Worm (Caenorhabditis elegans) whole organism, young adult: ENCODE results near the gene R04B3.2.

Experiments used
- C06A6.2 ChIP-seq: fragments of 200-800 bp; sonication (Bioruptor generic); conservative IDR thresholded peaks from 2 replicates; pipeline ENCODE4 v1.3.6; 2022; ENCODE audit warnings: missing genetic modification characterization, missing compliant biosample characterization
- F37B4.10 ChIP-seq: fragments of 200-800 bp; sonication (Bioruptor generic); IDR thresholded peaks from 2 replicates; pipeline ENCODE4 v1.3.6; 2022; ENCODE audit warnings: missing genetic modification characterization, missing compliant biosample characterization
- F49E8.2 ChIP-seq: sonication (generic microtip); optimal IDR thresholded peaks from 3 replicates; lab custom pipeline; 2017; ENCODE audit warnings: missing genetic modification characterization, mild to moderate bottlenecking, missing compliant biosample characterization, antibody characterized with exemption, moderate library complexity; ENCODE audit not compliant: insufficient read depth
- K12H6.12 ChIP-seq: fragments of 200-800 bp; sonication (Bioruptor generic); optimal IDR thresholded peaks from 2 replicates; lab custom pipeline; 2018; ENCODE audit warnings: mild to moderate bottlenecking, missing genetic modification characterization, missing compliant biosample characterization
- Y79H2A.3 ChIP-seq: fragments of 200-800 bp; sonication (Bioruptor generic); conservative IDR thresholded peaks from 2 replicates; pipeline ENCODE4 v1.3.6; 2022; ENCODE audit warnings: missing genetic modification reagents, missing genetic modification characterization, missing compliant biosample characterization
- Y95B8A.8 ChIP-seq: fragments of 200-800 bp; sonication (Bioruptor generic); IDR thresholded peaks from 2 replicates; pipeline ENCODE4 v1.3.6; 2022; ENCODE audit warnings: missing genetic modification reagents, missing genetic modification characterization, missing compliant biosample characterization
- ZK185.1 ChIP-seq: sonication (generic microtip); optimal IDR thresholded peaks from 2 replicates; lab custom pipeline; 2016; ENCODE audit warnings: mild to moderate bottlenecking, missing genetic modification characterization, missing compliant biosample characterization; ENCODE audit not compliant: poor library complexity, severe bottlenecking
- atf-7 ChIP-seq: sonication (generic microtip); optimal IDR thresholded peaks from 2 replicates; lab custom pipeline; 2017; ENCODE audit warnings: mild to moderate bottlenecking, missing genetic modification characterization, missing compliant biosample characterization
- attf-5 ChIP-seq: fragments of 200-800 bp; sonication (Bioruptor generic); optimal IDR thresholded peaks from 2 replicates; lab custom pipeline; 2018; ENCODE audit warnings: mild to moderate bottlenecking, missing genetic modification characterization, missing compliant biosample characterization
- cebp-1 ChIP-seq, 2 experiments: fragments of 200-800 bp in 1 of 2; sonication (Bioruptor generic) in 1 of 2; sonication (generic microtip) in 1 of 2; IDR thresholded peaks in 1 of 2; optimal IDR thresholded peaks in 1 of 2; 2 replicates each; pipeline versions ENCODE4 v1.3.6 to Lab custom; 2017 to 2022; ENCODE audit warnings: missing compliant biosample characterization in 2 of 2, missing genetic modification characterization in 2 of 2, mild to moderate bottlenecking in 1 of 2, missing genetic modification reagents in 1 of 2, moderate library complexity in 1 of 2
- ekl-4 ChIP-seq: fragments of 200-800 bp; sonication (Bioruptor generic); IDR thresholded peaks from 2 replicates; pipeline ENCODE4 v1.3.6; 2022; ENCODE audit warnings: missing genetic modification reagents, missing genetic modification characterization, missing compliant biosample characterization
- hlh-12 ChIP-seq: sonication (generic microtip); optimal IDR thresholded peaks from 2 replicates; lab custom pipeline; 2016; ENCODE audit warnings: missing genetic modification characterization, missing compliant biosample characterization
- hmg-20 ChIP-seq: fragments of 200-800 bp; sonication (Bioruptor generic); IDR thresholded peaks from 2 replicates; pipeline ENCODE4 v1.3.6; 2022; ENCODE audit warnings: missing genetic modification reagents, missing genetic modification characterization, missing compliant biosample characterization
- hrde-1 ChIP-seq: sonication (generic microtip); optimal IDR thresholded peaks from 2 replicates; lab custom pipeline; 2016; ENCODE audit warnings: missing genetic modification characterization, mild to moderate bottlenecking, missing compliant biosample characterization, moderate library complexity, missing genotype, missing genetic modification reagents, borderline replicate concordance
- hsf-1 ChIP-seq: fragments of 200-800 bp; sonication (Bioruptor generic); IDR thresholded peaks from 2 replicates; pipeline ENCODE4 v1.3.6; 2022; ENCODE audit warnings: missing genetic modification reagents, missing genetic modification characterization, missing compliant biosample characterization
- let-526 ChIP-seq: fragments of 200-800 bp; sonication (Bioruptor generic); IDR thresholded peaks from 2 replicates; pipeline ENCODE4 v1.3.6; 2022; ENCODE audit warnings: missing genetic modification reagents, missing genetic modification characterization, missing compliant biosample characterization
- lin-26 ChIP-seq: fragments of 200-800 bp; sonication (Bioruptor generic); IDR thresholded peaks from 2 replicates; pipeline ENCODE4 v1.3.6; 2022; ENCODE audit warnings: missing genetic modification reagents, missing genetic modification characterization, missing compliant biosample characterization
- lsl-1 ChIP-seq: fragments of 200-800 bp; sonication (Bioruptor generic); optimal IDR thresholded peaks from 2 replicates; lab custom pipeline; 2018; ENCODE audit warnings: mild to moderate bottlenecking, missing genetic modification characterization, moderate library complexity, missing compliant biosample characterization
- lsy-27 ChIP-seq: sonication (generic microtip); optimal IDR thresholded peaks from 2 replicates; lab custom pipeline; 2017; ENCODE audit warnings: missing genetic modification characterization, mild to moderate bottlenecking, missing compliant biosample characterization, antibody characterized with exemption, missing genotype, borderline replicate concordance; ENCODE audit not compliant: insufficient read depth
- madf-10 ChIP-seq: sonication (generic microtip); optimal IDR thresholded peaks from 2 replicates; lab custom pipeline; 2016; ENCODE audit warnings: mild to moderate bottlenecking, missing genetic modification characterization, missing compliant biosample characterization
- madf-8 ChIP-seq: fragments of 200-800 bp; sonication (Bioruptor generic); conservative IDR thresholded peaks from 2 replicates; pipeline ENCODE4 v1.3.6; 2022; ENCODE audit warnings: missing genetic modification reagents, missing genetic modification characterization, missing compliant biosample characterization
- mcd-1 ChIP-seq: fragments of 200-800 bp; sonication (Bioruptor generic); IDR thresholded peaks from 2 replicates; pipeline ENCODE4 v1.3.6; 2022; ENCODE audit warnings: missing genetic modification reagents, missing genetic modification characterization, missing compliant biosample characterization
- nfya-1 ChIP-seq: sonication (generic microtip); optimal IDR thresholded peaks from 2 replicates; lab custom pipeline; 2017; ENCODE audit warnings: antibody characterized with exemption, missing compliant biosample characterization, missing genetic modification characterization, borderline replicate concordance; ENCODE audit not compliant: insufficient read depth
- nfya-2 ChIP-seq: fragments of 200-800 bp; sonication (Bioruptor generic); IDR thresholded peaks from 2 replicates; pipeline ENCODE4 v1.3.6; 2022; ENCODE audit warnings: missing genetic modification reagents, missing genetic modification characterization, missing compliant biosample characterization
- nhr-27 ChIP-seq: fragments of 200-800 bp; sonication (Bioruptor generic); optimal IDR thresholded peaks from 2 replicates; lab custom pipeline; 2018; ENCODE audit warnings: mild to moderate bottlenecking, missing genetic modification characterization, moderate library complexity, missing compliant biosample characterization
- nhr-80 ChIP-seq: sonication (generic microtip); optimal IDR thresholded peaks from 2 replicates; lab custom pipeline; 2016; ENCODE audit warnings: missing genetic modification characterization, missing compliant biosample characterization
- pha-4 ChIP-seq: fragments of 150-350 bp; sonication (generic microtip); optimal IDR thresholded peaks from 2 replicates; lab custom pipeline; 2014; ENCODE audit warnings: missing biosample characterization, missing genetic modification reagents, missing genetic modification characterization
- rpc-1 ChIP-seq, 2 experiments: fragments of 150-350 bp in 1 of 2; sonication (generic microtip) in 1 of 2; optimal IDR thresholded peaks; 2 replicates each; lab custom pipeline; 2014 to 2018; ENCODE audit warnings: missing biosample characterization in 1 of 2, missing genetic modification characterization in 1 of 2, missing genetic modification reagents in 1 of 2, missing genotype in 1 of 2
- sdz-38 ChIP-seq: sonication (generic microtip); optimal IDR thresholded peaks from 2 replicates; lab custom pipeline; 2016; ENCODE audit warnings: missing genotype, missing genetic modification characterization, missing compliant biosample characterization
- snpc-1.3 ChIP-seq: sonication (generic microtip); optimal IDR thresholded peaks from 2 replicates; lab custom pipeline; 2017; ENCODE audit warnings: missing genetic modification characterization, mild to moderate bottlenecking, missing compliant biosample characterization, antibody characterized with exemption, moderate library complexity, missing genotype, missing genetic modification reagents; ENCODE audit not compliant: insufficient read depth
- sptf-2 ChIP-seq: fragments of 200-800 bp; sonication (Bioruptor generic); optimal IDR thresholded peaks from 2 replicates; lab custom pipeline; 2018; ENCODE audit warnings: mild to moderate bottlenecking, missing genetic modification characterization, missing compliant biosample characterization
- xnd-1 ChIP-seq: sonication (generic microtip); optimal IDR thresholded peaks from 2 replicates; lab custom pipeline; 2016; ENCODE audit warnings: missing genotype, missing genetic modification reagents, missing genetic modification characterization, missing compliant biosample characterization
- zfh-2 ChIP-seq: fragments of 200-800 bp; sonication (Bioruptor generic); conservative IDR thresholded peaks from 2 replicates; pipeline ENCODE4 v1.3.6; 2022; ENCODE audit warnings: missing genetic modification reagents, missing genetic modification characterization, missing compliant biosample characterization
- ztf-22 ChIP-seq: fragments of 200-800 bp; sonication (Bioruptor generic); optimal IDR thresholded peaks from 2 replicates; lab custom pipeline; 2018; ENCODE audit warnings: mild to moderate bottlenecking, missing genetic modification characterization, moderate library complexity, missing compliant biosample characterization

The R04B3.2 gene

ce11 chrX:2482622-2483021 is 9.1 kb upstream of the R04B3.2 start, which contains the start of gene K02E10.6:
Gene K02E10.6 (minus strand): TSS chrX:2482770.
- TF ChIP-seq nhr-80, result peak; percentile 41
- TF ChIP-seq let-526, result no peak
- no peak for TF ChIP-seq sdz-38 (tag; lab: Kevin White, UChicago)

DNA sequence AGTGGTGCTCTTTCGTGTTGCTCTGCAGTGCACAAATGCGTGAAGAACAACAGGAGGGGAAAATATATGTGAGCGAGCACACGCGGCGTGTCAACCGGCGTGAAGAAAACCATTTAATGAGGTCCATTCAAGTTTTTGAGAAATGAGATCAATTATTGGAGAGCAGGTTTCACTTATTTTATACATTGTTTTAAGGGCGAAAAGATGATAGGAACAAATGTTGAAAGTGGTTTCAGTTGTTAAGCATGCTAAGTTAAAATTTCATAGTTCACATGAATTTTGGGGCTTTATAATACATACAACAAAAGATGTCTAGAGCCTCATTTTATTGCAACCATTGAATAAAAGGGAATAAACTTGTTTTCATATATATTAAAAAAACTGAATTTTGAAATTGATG is 5.3 kb upstream of the R04B3.2 start, which contains the start of gene K02E10.5:
Gene K02E10.5, minus strand, starts transcription at position 101 of the 400 bp plus-strand sequence.
- TF ChIP-seq ekl-4 (GFP tag; lab: Robert Waterston, UW) (no peak), nfya-2 (GFP tag; lab: Robert Waterston, UW) (no peak), sptf-2 (no peak)

DNA sequence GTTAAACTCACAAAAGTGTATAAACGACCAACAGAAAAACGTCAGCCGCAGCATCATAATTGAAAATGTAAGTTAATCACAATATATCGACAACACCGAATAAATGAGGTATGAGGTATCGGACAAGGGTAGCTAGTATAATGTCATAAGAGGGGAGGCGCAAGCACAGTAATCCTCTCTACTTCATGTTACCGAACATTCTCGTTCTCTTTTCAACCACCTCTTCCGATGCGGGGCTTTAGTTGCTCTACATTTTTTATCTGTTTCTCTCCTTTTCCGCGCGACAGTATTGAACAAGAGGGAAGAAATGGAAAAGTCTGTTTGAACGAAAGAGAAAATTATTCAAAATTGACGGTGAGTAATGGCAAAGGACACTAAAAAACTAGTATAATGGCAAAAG is 2.4 kb upstream of the R04B3.2 start, which contains the start of gene R04B3.3:
Gene R04B3.3, minus strand, starts transcription at position 101 of the 400 bp plus-strand sequence.
- TF ChIP-seq lsy-27 (tag; lab: Kevin White, UChicago) (no peak), F37B4.10 (GFP tag; lab: Robert Waterston, UW) (no peak), atf-7 (tag; lab: Kevin White, UChicago) (no peak), madf-8 (GFP tag; lab: Robert Waterston, UW) (no peak), madf-10 (tag; lab: Kevin White, UChicago) (no peak), C06A6.2 (GFP tag; lab: Robert Waterston, UW) (no peak), Y79H2A.3 (GFP tag; lab: Robert Waterston, UW) (no peak), xnd-1 (tag; lab: Kevin White, UChicago) (no peak), ztf-22 (GFP tag; lab: Kevin White, UChicago) (no peak), ZK185.1 (no peak), hmg-20 (GFP tag; lab: Robert Waterston, UW) (no peak), Y95B8A.8 (GFP tag; lab: Robert Waterston, UW) (no peak)

DNA sequence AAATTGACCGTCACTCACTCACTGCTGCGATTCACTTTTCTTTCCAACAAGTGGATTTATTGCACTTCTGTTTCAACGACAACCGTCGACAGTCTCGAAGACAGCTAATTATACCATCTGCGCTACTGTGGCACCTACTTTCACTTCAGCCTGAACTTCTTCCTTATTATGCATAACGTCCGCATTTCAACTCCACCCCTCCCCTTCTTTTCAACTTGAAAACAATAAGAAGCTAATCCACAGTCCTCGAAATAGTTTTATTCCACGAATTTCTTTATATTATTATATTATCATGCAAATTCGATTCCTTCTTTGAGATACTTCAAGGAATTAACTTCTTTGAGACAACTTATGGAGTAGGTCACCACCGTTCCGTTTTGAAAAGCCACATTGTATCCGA is 2.2 kb downstream of the R04B3.2 start, which contains the start of gene R04B3.1:
Gene R04B3.1, minus strand, starts transcription at position 101 of the 400 bp plus-strand sequence.
- no peak for TF ChIP-seq hsf-1 (GFP tag; lab: Robert Waterston, UW)
- TF ChIP-seq snpc-1.3 (tag; lab: Kevin White, UChicago), result no peak
- no peak for TF ChIP-seq hlh-12 (tag; lab: Kevin White, UChicago)
- TF ChIP-seq attf-5 (GFP tag; lab: Kevin White, UChicago), result no peak

DNA sequence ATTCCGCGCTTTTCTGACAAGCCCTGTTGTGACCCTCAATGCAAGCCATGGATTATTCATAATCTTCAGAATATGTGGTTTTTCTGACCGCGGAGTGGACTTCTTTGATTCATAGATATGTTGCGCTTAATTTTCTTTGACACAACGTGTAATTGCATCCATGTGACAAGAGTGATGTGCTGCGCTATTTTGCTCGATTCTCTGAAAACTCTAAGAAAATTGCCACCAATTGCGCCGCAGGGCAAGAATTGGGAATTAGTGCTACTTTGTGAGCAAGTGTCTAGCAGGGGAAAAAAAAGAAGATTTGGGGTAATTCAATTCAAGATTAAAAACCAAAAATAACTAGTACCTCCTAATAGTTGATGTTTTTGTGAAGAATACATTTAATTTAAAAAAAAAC is 9.5 kb downstream of the R04B3.2 start:
- TF ChIP-seq xnd-1 (tag; lab: Kevin White, UChicago) (no peak), madf-10 (tag; lab: Kevin White, UChicago) (no peak), pha-4 (tag; lab: Kevin White, UChicago) (no peak), rpc-1 (optimal IDR thresholded peaks at IDR 0.05; lab: Kevin White, UChicago) (no peak), rpc-1 (tag; optimal IDR thresholded peaks at IDR 0.05; lab: Kevin White, UChicago) (no peak), K12H6.12 (tag; lab: Kevin White, UChicago) (no peak), Y79H2A.3 (GFP tag; lab: Robert Waterston, UW) (no peak), zfh-2 (no peak), nhr-27 (tag; lab: Kevin White, UChicago) (no peak), mcd-1 (no peak), lin-26 (no peak), nfya-2 (GFP tag; lab: Robert Waterston, UW) (no peak), F49E8.2 (tag; lab: Kevin White, UChicago) (no peak), cebp-1 (GFP tag; IDR thresholded peaks at IDR 0.05; lab: Robert Waterston, UW) (no peak), cebp-1 (tag; optimal IDR thresholded peaks at IDR 0.05; lab: Kevin White, UChicago) (no peak), hrde-1 (tag; lab: Kevin White, UChicago) (no peak), nfya-1 (tag; lab: Kevin White, UChicago) (no peak), lsl-1 (no peak), attf-5 (GFP tag; lab: Kevin White, UChicago) (no peak)
